Fruit fly (Drosophila melanogaster): ENCODE data around the gene CG4281.
A peak's percentile ranks its signal among the peaks of the same experiment; 100 is the strongest.

CG4281 gene

DNA sequence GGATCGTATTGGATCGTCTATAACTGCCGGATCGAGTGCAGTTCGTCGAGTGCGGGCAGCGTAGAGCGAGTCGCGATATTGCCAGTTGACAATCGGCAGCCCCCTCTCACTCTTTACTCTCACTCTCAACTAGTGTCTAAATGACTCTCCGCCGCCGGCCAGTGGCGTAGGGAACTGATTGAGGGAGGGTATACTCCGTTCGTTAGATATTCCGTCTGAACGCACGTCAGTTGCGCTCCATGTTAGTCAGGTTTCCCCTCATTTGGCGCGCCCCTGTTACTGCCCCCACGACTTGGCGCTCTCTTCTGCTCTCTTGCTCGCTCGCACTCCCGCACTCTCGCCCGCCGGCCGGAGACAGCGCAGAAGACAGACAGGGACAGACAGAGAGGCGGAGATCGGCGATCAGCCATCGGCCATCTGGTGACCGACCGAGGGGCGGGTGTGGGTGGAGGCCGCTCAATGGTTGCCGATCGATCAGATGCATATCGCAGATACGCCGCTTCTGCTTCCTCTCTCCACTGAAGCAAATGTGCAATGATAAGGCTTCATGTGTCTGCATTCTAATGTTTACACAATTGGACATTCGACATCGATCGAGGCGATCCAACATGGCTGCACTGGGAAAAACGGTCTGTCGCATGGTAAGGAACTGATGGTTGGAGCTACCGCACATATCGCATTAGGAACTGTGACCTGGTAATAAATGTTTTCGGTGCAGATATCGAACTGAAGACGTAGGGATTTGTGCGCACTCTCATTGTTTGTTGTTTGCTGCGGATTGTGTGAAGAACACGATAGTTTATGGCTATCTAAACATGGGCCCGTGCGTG is 14.7 kb downstream of the CG4281 start, which contains the start of gene moody (continued):
- no peak for TF ChIP-seq eve (GFP tag; optimal IDR thresholded peaks at IDR 0.05)
- TF ChIP-seq CG7556 (GFP tag; optimal IDR thresholded peaks at IDR 0.05), result peak; percentile 96
- TF ChIP-seq Hr78 (GFP tag; optimal IDR thresholded peaks at IDR 0.05), result peak in 1 of 2 experiments; percentile 89
- peak; percentile 90 for TF ChIP-seq croc (GFP tag; conservative IDR thresholded peaks at IDR 0.05)
- TF ChIP-seq CG6854 (GFP tag; optimal IDR thresholded peaks at IDR 0.05), result peak; percentile 96
- peak; percentile 97 for TF ChIP-seq Fer3 (tag; optimal IDR thresholded peaks at IDR 0.05)
- TF ChIP-seq ap (GFP tag; IDR thresholded peaks at IDR 0.05), result peak; percentile 97
- peak; percentile 95 for TF ChIP-seq CG8765 (GFP tag; IDR thresholded peaks at IDR 0.05)
- TF ChIP-seq CG7987 (GFP tag; optimal IDR thresholded peaks at IDR 0.05), result peak; percentile 97
- peak; percentile 99 for TF ChIP-seq wdn (GFP tag; IDR thresholded peaks at IDR 0.05)
- peak; percentile 98 for TF ChIP-seq Rx (GFP tag; IDR thresholded peaks at IDR 0.05)
- TF ChIP-seq stc (GFP tag; IDR thresholded peaks at IDR 0.05), result peak; percentile 95
- TF ChIP-seq Mad (GFP tag; optimal IDR thresholded peaks at IDR 0.05), result peak; percentile 97
- TF ChIP-seq dm (GFP tag; optimal IDR thresholded peaks at IDR 0.05), result peak; percentile 94
- peak; percentile 92 for TF ChIP-seq ewg (GFP tag; optimal IDR thresholded peaks at IDR 0.05)
- peak; percentile 99 for TF ChIP-seq rib (GFP tag; IDR thresholded peaks at IDR 0.05)
- peak; percentile 100 for TF ChIP-seq Med (GFP tag)
- peak; percentile 97 for TF ChIP-seq CG9817 (tag; optimal IDR thresholded peaks at IDR 0.05)
- peak; percentile 85 for TF ChIP-seq CG17802 (tag; optimal IDR thresholded peaks at IDR 0.05)
- peak; percentile 97 for TF ChIP-seq CG16863 (GFP tag; optimal IDR thresholded peaks at IDR 0.05)
- peak; percentile 60 for TF ChIP-seq Spps (tag; optimal IDR thresholded peaks at IDR 0.05)
- TF ChIP-seq fu2 (GFP tag; optimal IDR thresholded peaks at IDR 0.05), result peak; percentile 96
- 0 out of 2 replicates have a peak, but pooled peaks have one; percentile 17 for TF ChIP-seq sna (GFP tag; IDR thresholded peaks at IDR 0.05; ENCODE audit: partially characterized antibody)
- TF ChIP-seq insv (GFP tag; optimal IDR thresholded peaks at IDR 0.05), result peak in 1 of 2 experiments; percentile 82
- peak; percentile 95 for TF ChIP-seq gem (tag; optimal IDR thresholded peaks at IDR 0.05)
- TF ChIP-seq Gsc (GFP tag; IDR thresholded peaks at IDR 0.05), result peak; percentile 93
- peak; percentile 82 for TF ChIP-seq sd (tag; optimal IDR thresholded peaks at IDR 0.05)
- peak; percentile 89 for TF ChIP-seq ab (GFP tag; optimal IDR thresholded peaks at IDR 0.05)
- TF ChIP-seq CG6765 (GFP tag; optimal IDR thresholded peaks at IDR 0.05), result peak; percentile 98
- TF ChIP-seq Sox100B (GFP tag; optimal IDR thresholded peaks at IDR 0.05), result peak; percentile 83
- TF ChIP-seq MTF-1 (GFP tag; optimal IDR thresholded peaks at IDR 0.05; ENCODE audit: borderline replicate concordance), result peak; percentile 97
- peak; percentile 96 for TF ChIP-seq CG9876 (GFP tag; optimal IDR thresholded peaks at IDR 0.05)
- TF ChIP-seq danr (GFP tag; IDR thresholded peaks at IDR 0.05), result peak; percentile 95
- peak; percentile 93 for TF ChIP-seq disco-r (GFP tag; optimal IDR thresholded peaks at IDR 0.05)
- TF ChIP-seq corto (GFP tag; optimal IDR thresholded peaks at IDR 0.05), result no peak
- TF ChIP-seq tgo (GFP tag; IDR thresholded peaks at IDR 0.05), result peak; percentile 98
- no peak for TF ChIP-seq inv (GFP tag; IDR thresholded peaks at IDR 0.05; ENCODE audit: partially characterized antibody)
- TF ChIP-seq sob (GFP tag; IDR thresholded peaks at IDR 0.05), result peak; percentile 99
- TF ChIP-seq CG14710 (tag; optimal IDR thresholded peaks at IDR 0.05), result peak; percentile 79
- TF ChIP-seq CG7928 (GFP tag; optimal IDR thresholded peaks at IDR 0.05), result peak; percentile 79
- peak; percentile 99 for TF ChIP-seq CG3847 (GFP tag; IDR thresholded peaks at IDR 0.05)
- TF ChIP-seq CrebB (tag; optimal IDR thresholded peaks at IDR 0.05), result peak; percentile 97
- TF ChIP-seq CG9609 (GFP tag; optimal IDR thresholded peaks at IDR 0.05), result peak; percentile 97
- peak; percentile 96 for TF ChIP-seq CG8924 (tag; optimal IDR thresholded peaks at IDR 0.05)
- peak; percentile 96 for TF ChIP-seq CG7839 (tag; optimal IDR thresholded peaks at IDR 0.05)
- TF ChIP-seq CG15514 (GFP tag; optimal IDR thresholded peaks at IDR 0.05), result peak; percentile 95
- TF ChIP-seq Hand (GFP tag; optimal IDR thresholded peaks at IDR 0.05), result peak; percentile 97
- peak; percentile 99 for TF ChIP-seq CG32532 (GFP tag; IDR thresholded peaks at IDR 0.05)
